Fruit fly (Drosophila melanogaster) Kc167 (cell line): ENCODE measurements around the gene Bx.

Source experiments
- psq ChIP-seq: fragments of >200 bp; optimal IDR thresholded peaks from 2 replicates; lab custom pipeline; 2017; ENCODE audit warnings: missing external identifiers
- ttk ChIP-seq: sonication (Bioruptor generic); optimal IDR thresholded peaks from 2 replicates; lab custom pipeline; 2017; ENCODE audit warnings: missing external identifiers

DNA sequence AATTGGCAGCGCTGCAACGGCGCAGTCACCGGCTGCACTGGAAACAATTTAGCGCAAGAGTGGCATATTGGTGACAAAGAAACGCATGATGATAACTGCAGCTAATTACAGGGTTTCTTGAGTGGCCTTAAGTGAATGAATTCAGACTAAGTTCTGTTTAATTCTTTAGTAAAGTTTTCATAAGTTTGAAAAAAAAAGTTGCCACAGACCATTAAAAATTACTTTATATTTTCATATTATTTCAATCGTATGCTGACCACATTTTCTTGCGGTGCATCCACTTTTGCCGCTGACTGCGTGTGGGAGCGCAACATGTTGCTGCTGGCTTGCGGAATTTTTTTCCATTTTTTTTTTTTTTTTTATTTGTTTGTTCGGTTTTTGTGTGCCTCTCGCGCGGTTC is 37.2 kb downstream of the Bx start:
- TF ChIP-seq psq (lab: Kevin White, UChicago), result no peak
- no peak for TF ChIP-seq ttk (lab: Kevin White, UChicago)
